Fruit fly (Drosophila melanogaster) whole organism, prepupa: ENCODE results near the gene toe.

Source experiments
- Blimp-1 ChIP-seq: fragments of 200-800 bp; sonication (Bioruptor generic); optimal IDR thresholded peaks from 3 replicates; lab custom pipeline; 2017; ENCODE audit warnings: missing biosample characterization, missing genetic modification characterization, mild to moderate bottlenecking, moderate library complexity, missing genetic modification reagents
- CG10631 ChIP-seq: fragments of 200-800 bp; sonication (Bioruptor generic); optimal IDR thresholded peaks from 2 replicates; lab custom pipeline; 2016; ENCODE audit warnings: missing biosample characterization, missing genetic modification characterization
- CG10669 ChIP-seq: fragments of 200-800 bp; sonication (Bioruptor generic); optimal IDR thresholded peaks from 3 replicates; lab custom pipeline; 2018; ENCODE audit warnings: missing biosample characterization, mild to moderate bottlenecking, missing genetic modification characterization, moderate library complexity
- CG11294 ChIP-seq: fragments of 200-800 bp; sonication (Bioruptor generic); IDR thresholded peaks from 2 replicates; pipeline ENCODE4 v1.3.6; 2022; ENCODE audit warnings: missing biosample characterization, missing genetic modification characterization
- CG11762 ChIP-seq: fragments of 200-800 bp; sonication (Bioruptor generic); optimal IDR thresholded peaks from 3 replicates; lab custom pipeline; 2016; ENCODE audit warnings: missing biosample characterization, missing genetic modification characterization; ENCODE audit not compliant: insufficient read depth
- CG11902 ChIP-seq: fragments of 200-800 bp; sonication (Bioruptor generic); optimal IDR thresholded peaks from 3 replicates; lab custom pipeline; 2016; ENCODE audit warnings: missing biosample characterization, missing genetic modification characterization
- CG1621 ChIP-seq: fragments of 200-800 bp; sonication (Bioruptor generic); optimal IDR thresholded peaks from 3 replicates; lab custom pipeline; 2018; ENCODE audit warnings: missing biosample characterization, mild to moderate bottlenecking, missing genetic modification characterization
- CG16779 ChIP-seq: fragments of 200-800 bp; sonication (Bioruptor generic); optimal IDR thresholded peaks from 3 replicates; lab custom pipeline; 2017; ENCODE audit warnings: missing biosample characterization, mild to moderate bottlenecking, missing genetic modification characterization
- CG3032 ChIP-seq: fragments of 200-800 bp; optimal IDR thresholded peaks from 2 replicates; lab custom pipeline; 2019; ENCODE audit warnings: missing biosample characterization, mild to moderate bottlenecking, missing genetic modification characterization, moderate library complexity
- CG31627 ChIP-seq: fragments of 200-800 bp; sonication (Bioruptor generic); optimal IDR thresholded peaks from 3 replicates; lab custom pipeline; 2016; ENCODE audit warnings: missing biosample characterization, missing genetic modification characterization
- CG32006 ChIP-seq: fragments of 200-800 bp; sonication (Bioruptor generic); optimal IDR thresholded peaks from 3 replicates; lab custom pipeline; 2017; ENCODE audit warnings: missing biosample characterization, mild to moderate bottlenecking, missing genetic modification characterization
- CG3919 ChIP-seq: fragments of 200-800 bp; sonication (Bioruptor generic); optimal IDR thresholded peaks from 3 replicates; lab custom pipeline; 2016; ENCODE audit warnings: missing biosample characterization, missing genetic modification characterization
- CG6163 ChIP-seq: fragments of 200-800 bp; sonication (Bioruptor generic); IDR thresholded peaks from 3 replicates; pipeline ENCODE4 v1.3.6; 2022; ENCODE audit warnings: missing biosample characterization, missing genetic modification characterization
- CG6792 ChIP-seq: fragments of 200-800 bp; sonication (Bioruptor generic); optimal IDR thresholded peaks from 3 replicates; lab custom pipeline; 2016; ENCODE audit warnings: missing biosample characterization, missing genetic modification characterization
- CG6808 ChIP-seq: fragments of 200-800 bp; sonication (Bioruptor generic); optimal IDR thresholded peaks from 3 replicates; lab custom pipeline; 2017; ENCODE audit warnings: missing biosample characterization, missing genetic modification characterization, mild to moderate bottlenecking, moderate library complexity, missing genetic modification reagents
- CG6854 ChIP-seq: fragments of 200-800 bp; sonication (Bioruptor generic); optimal IDR thresholded peaks from 2 replicates; lab custom pipeline; 2017; ENCODE audit warnings: missing biosample characterization, mild to moderate bottlenecking, missing genetic modification characterization
- CG8119 ChIP-seq: fragments of 200-800 bp; sonication (Bioruptor generic); IDR thresholded peaks from 3 replicates; pipeline ENCODE4 v1.3.6; 2022; ENCODE audit warnings: missing biosample characterization, missing genetic modification characterization
- CG8319 ChIP-seq: fragments of 200-800 bp; sonication (Bioruptor generic); optimal IDR thresholded peaks from 3 replicates; lab custom pipeline; 2016; ENCODE audit warnings: missing biosample characterization, missing genetic modification characterization
- CG9139 ChIP-seq: fragments of 200-800 bp; sonication (Bioruptor generic); optimal IDR thresholded peaks from 3 replicates; lab custom pipeline; 2017; ENCODE audit warnings: missing biosample characterization, mild to moderate bottlenecking, missing genetic modification characterization
- Eip75B ChIP-seq: fragments of 200-800 bp; sonication (Bioruptor generic); optimal IDR thresholded peaks from 3 replicates; lab custom pipeline; 2016; ENCODE audit warnings: missing biosample characterization, missing genetic modification characterization
- Eip78C ChIP-seq: fragments of 200-800 bp; sonication (Bioruptor generic); peaks from one replicate; lab custom pipeline; 2016; ENCODE audit warnings: missing biosample characterization, missing genetic modification characterization
- Ets21C ChIP-seq: fragments of 200-800 bp; sonication (Bioruptor generic); optimal IDR thresholded peaks from 3 replicates; lab custom pipeline; 2016; ENCODE audit warnings: missing biosample characterization, missing genetic modification characterization
- Ets96B ChIP-seq: fragments of 200-800 bp; optimal IDR thresholded peaks from 2 replicates; lab custom pipeline; 2019; ENCODE audit warnings: missing biosample characterization, mild to moderate bottlenecking, missing genetic modification characterization, moderate library complexity
- Gug ChIP-seq: fragments of 200-800 bp; sonication (Bioruptor generic); IDR thresholded peaks from 2 replicates; pipeline ENCODE4 v1.3.6; 2022; ENCODE audit warnings: missing biosample characterization, missing genetic modification characterization
- Hr39 ChIP-seq: fragments of 200-800 bp; sonication (Bioruptor generic); optimal IDR thresholded peaks from 2 replicates; lab custom pipeline; 2016; ENCODE audit warnings: missing biosample characterization, missing genetic modification characterization
- Hr4 ChIP-seq: fragments of 200-800 bp; sonication (Bioruptor generic); optimal IDR thresholded peaks from 3 replicates; lab custom pipeline; 2016; ENCODE audit warnings: missing biosample characterization, missing genetic modification characterization
- Lpt ChIP-seq: fragments of 200-800 bp; sonication (Bioruptor generic); optimal IDR thresholded peaks from 3 replicates; lab custom pipeline; 2016; ENCODE audit warnings: missing biosample characterization, missing genetic modification characterization
- Met ChIP-seq: fragments of 200-800 bp; sonication (Bioruptor generic); optimal IDR thresholded peaks from 3 replicates; lab custom pipeline; 2016; ENCODE audit warnings: missing biosample characterization, missing genetic modification characterization
- OdsH ChIP-seq: fragments of 200-800 bp; sonication (Bioruptor generic); optimal IDR thresholded peaks from 3 replicates; lab custom pipeline; 2016; ENCODE audit warnings: missing biosample characterization, missing genetic modification characterization
- Smox ChIP-seq: fragments of 200-800 bp; sonication (Bioruptor generic); optimal IDR thresholded peaks from 3 replicates; lab custom pipeline; 2016; ENCODE audit warnings: missing biosample characterization, missing genetic modification characterization
- Sox102F ChIP-seq: fragments of 200-800 bp; sonication (Bioruptor generic); optimal IDR thresholded peaks from 2 replicates; lab custom pipeline; 2016; ENCODE audit warnings: missing biosample characterization, mild to moderate bottlenecking, missing genetic modification characterization
- Sox14 ChIP-seq: fragments of 200-800 bp; sonication (Bioruptor generic); optimal IDR thresholded peaks from 3 replicates; lab custom pipeline; 2016; ENCODE audit warnings: missing biosample characterization, missing genetic modification characterization
- achi ChIP-seq: fragments of 200-800 bp; sonication (Bioruptor generic); optimal IDR thresholded peaks from 3 replicates; lab custom pipeline; 2016; ENCODE audit warnings: missing biosample characterization, missing genetic modification characterization
- acj6 ChIP-seq: fragments of 200-800 bp; sonication (Bioruptor generic); optimal IDR thresholded peaks from 3 replicates; lab custom pipeline; 2016; ENCODE audit warnings: missing biosample characterization, missing genetic modification characterization
- cyc ChIP-seq: fragments of 200-800 bp; sonication (Bioruptor generic); optimal IDR thresholded peaks from 3 replicates; lab custom pipeline; 2016; ENCODE audit warnings: missing biosample characterization, missing genetic modification characterization
- dac ChIP-seq: fragments of 200-800 bp; sonication (Bioruptor generic); optimal IDR thresholded peaks from 2 replicates; lab custom pipeline; 2017; ENCODE audit warnings: missing biosample characterization, mild to moderate bottlenecking, missing genetic modification characterization
- esn ChIP-seq: fragments of 200-800 bp; sonication (Bioruptor generic); optimal IDR thresholded peaks from 2 replicates; lab custom pipeline; 2016; ENCODE audit warnings: missing biosample characterization, mild to moderate bottlenecking, missing genetic modification characterization, moderate library complexity
- fd59A ChIP-seq: fragments of 200-800 bp; sonication (Bioruptor generic); optimal IDR thresholded peaks from 2 replicates; lab custom pipeline; 2017; ENCODE audit warnings: missing biosample characterization, mild to moderate bottlenecking, missing genetic modification characterization, missing genetic modification reagents
- fd85E ChIP-seq: fragments of 200-800 bp; sonication (Bioruptor generic); optimal IDR thresholded peaks from 3 replicates; lab custom pipeline; 2016; ENCODE audit warnings: missing biosample characterization, missing genetic modification characterization
- fkh ChIP-seq: fragments of 200-800 bp; sonication (Bioruptor generic); optimal IDR thresholded peaks from 3 replicates; lab custom pipeline; 2017; ENCODE audit warnings: missing biosample characterization, mild to moderate bottlenecking, missing genetic modification characterization, moderate library complexity
- lz ChIP-seq: fragments of 200-800 bp; sonication (Bioruptor generic); optimal IDR thresholded peaks from 3 replicates; lab custom pipeline; 2016; ENCODE audit warnings: missing biosample characterization, missing genetic modification characterization
- net ChIP-seq: fragments of 200-800 bp; sonication (Bioruptor generic); optimal IDR thresholded peaks from 3 replicates; lab custom pipeline; 2016; ENCODE audit warnings: missing biosample characterization, missing genetic modification characterization
- pdm3 ChIP-seq: fragments of 200-800 bp; sonication (Bioruptor generic); optimal IDR thresholded peaks from 3 replicates; lab custom pipeline; 2016; ENCODE audit warnings: missing biosample characterization, missing genetic modification characterization
- salr ChIP-seq, 2 experiments: fragments of 200-800 bp; sonication (Bioruptor generic); optimal IDR thresholded peaks; 3 replicates each; lab custom pipeline; 2016 to 2018; ENCODE audit warnings: missing biosample characterization in 2 of 2, missing genetic modification characterization in 2 of 2, mild to moderate bottlenecking in 1 of 2
- spab ChIP-seq: fragments of 200-800 bp; sonication (Bioruptor generic); optimal IDR thresholded peaks from 2 replicates; lab custom pipeline; 2017; ENCODE audit warnings: missing biosample characterization, mild to moderate bottlenecking, missing genetic modification characterization, missing genetic modification reagents
- svp ChIP-seq: fragments of 200-800 bp; sonication (Bioruptor generic); peaks from one replicate; lab custom pipeline; 2016; ENCODE audit warnings: missing biosample characterization, missing genetic modification characterization
- vri ChIP-seq: fragments of 200-800 bp; sonication (Bioruptor generic); optimal IDR thresholded peaks from 3 replicates; lab custom pipeline; 2016; ENCODE audit warnings: missing biosample characterization, mild to moderate bottlenecking, missing genetic modification characterization

The toe gene

DNA sequence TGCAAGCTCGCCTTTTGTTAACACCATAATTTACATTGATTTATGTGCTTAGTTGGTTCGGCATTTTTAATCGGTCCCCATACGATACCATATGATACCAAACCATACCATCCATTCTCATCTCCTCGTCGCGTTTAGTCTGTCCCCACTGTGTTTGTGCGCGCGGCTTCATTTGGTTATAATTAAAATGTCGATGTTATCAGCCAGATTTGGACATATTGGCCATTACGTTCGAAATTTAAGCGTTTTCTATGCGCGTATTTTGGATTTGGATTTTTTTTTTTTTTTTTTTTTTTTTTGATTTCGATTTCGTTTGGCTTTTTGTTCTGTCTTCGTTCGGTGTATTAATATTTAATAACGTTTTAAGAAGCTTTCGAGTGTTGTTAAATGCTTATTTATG, 29.5 kb upstream of the toe start:
- no peak for TF ChIP-seq achi (GFP tag; lab: Kevin White, UChicago)
- TF ChIP-seq spab (GFP tag; lab: Kevin White, UChicago): no peak
- TF ChIP-seq Lpt: no peak
- TF ChIP-seq CG10669 (GFP tag; lab: Kevin White, UChicago): no peak
- no peak for TF ChIP-seq CG6163 (GFP tag; lab: Robert Waterston, UW)
- TF ChIP-seq Gug (GFP tag; lab: Robert Waterston, UW): no peak
- no peak for TF ChIP-seq CG31627 (GFP tag; lab: Kevin White, UChicago)
- no peak for TF ChIP-seq CG6792 (GFP tag; lab: Kevin White, UChicago)
- no peak for TF ChIP-seq CG11294 (GFP tag; lab: Robert Waterston, UW)
- no peak for TF ChIP-seq Hr39 (GFP tag; lab: Kevin White, UChicago)
- TF ChIP-seq Sox14 (GFP tag; lab: Kevin White, UChicago): no peak
- TF ChIP-seq CG8119 (GFP tag; lab: Robert Waterston, UW): no peak
- TF ChIP-seq Sox102F: no peak
- TF ChIP-seq lz: no peak
- no peak for TF ChIP-seq cyc (GFP tag; lab: Kevin White, UChicago)
- no peak for TF ChIP-seq pdm3 (GFP tag; lab: Kevin White, UChicago)
- no peak for TF ChIP-seq CG1621
- no peak for TF ChIP-seq CG16779 (tag; lab: Kevin White, UChicago)

DNA sequence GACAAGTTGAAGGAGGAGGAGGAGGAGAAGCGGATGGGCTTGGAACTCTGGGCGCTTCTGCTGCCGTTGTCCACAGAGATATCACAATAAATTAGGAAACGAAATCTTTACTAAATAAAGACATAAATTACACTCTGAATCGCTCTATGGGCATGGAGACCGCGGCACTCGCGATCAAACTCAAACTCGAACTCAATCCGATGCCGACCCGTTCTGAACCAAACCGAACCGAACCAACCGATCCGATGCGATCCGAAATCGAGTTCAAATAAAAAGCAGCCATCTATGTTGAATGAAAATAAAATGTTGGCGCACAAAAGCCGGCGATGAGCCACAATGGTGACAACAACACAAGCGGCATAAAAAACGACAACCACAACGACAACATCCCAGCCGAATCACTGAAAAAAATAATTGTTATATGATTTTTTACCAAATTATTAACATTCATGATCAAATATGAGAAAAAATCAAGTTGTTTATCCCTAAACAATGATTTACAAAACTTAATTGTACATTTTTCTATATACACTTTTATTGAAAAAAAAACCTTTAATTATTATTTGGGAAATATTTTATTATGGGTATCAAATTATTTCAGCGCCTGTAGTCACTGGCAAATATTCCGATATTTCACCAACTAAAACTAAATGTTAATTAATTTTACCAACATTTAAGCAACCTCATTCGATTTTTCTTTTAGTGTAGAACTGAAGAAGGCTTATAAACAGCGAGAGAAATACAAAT, 24.6 kb upstream of the toe start:
- TF ChIP-seq Met (peak; percentile 70), CG11762 (GFP tag; lab: Kevin White, UChicago) (peak; percentile 52), CG6808 (GFP tag; lab: Kevin White, UChicago) (peak; percentile 71), net (GFP tag; lab: Kevin White, UChicago) (peak; percentile 38), CG3919 (GFP tag; lab: Kevin White, UChicago) (peak; percentile 79), fd59A (GFP tag; lab: Kevin White, UChicago) (peak; percentile 55), CG10631 (GFP tag; lab: Kevin White, UChicago) (peak; percentile 61), Hr4 (GFP tag; lab: Kevin White, UChicago) (peak; percentile 49), Smox (peak; percentile 60), Lpt (peak; percentile 55), svp (peak; percentile 73), salr (GFP tag; optimal IDR thresholded peaks at IDR 0.05; lab: Kevin White, UChicago) (peak in 1 of 2 experiments; percentile 63), CG16779 (tag; lab: Kevin White, UChicago) (no peak), OdsH (peak; percentile 63), Hr39 (GFP tag; lab: Kevin White, UChicago) (peak; percentile 31), Ets96B (tag; lab: Kevin White, UChicago) (peak; percentile 62), Gug (GFP tag; lab: Robert Waterston, UW) (no peak), vri (peak; percentile 10), spab (GFP tag; lab: Kevin White, UChicago) (peak; percentile 51), acj6 (GFP tag; lab: Kevin White, UChicago) (peak; percentile 71), achi (GFP tag; lab: Kevin White, UChicago) (peak; percentile 69), fd85E (GFP tag; lab: Kevin White, UChicago) (no peak), CG6854 (no peak), lz (peak; percentile 40), CG8119 (GFP tag; lab: Robert Waterston, UW) (peak; percentile 27; the same call in 1 of the 3 replicates), CG8319 (GFP tag; lab: Kevin White, UChicago) (peak; percentile 38), Eip75B (GFP tag; lab: Kevin White, UChicago) (peak; percentile 48), Ets21C (GFP tag; lab: Kevin White, UChicago) (peak; percentile 18), CG9139 (GFP tag; lab: Kevin White, UChicago) (peak; percentile 36), Eip78C (GFP tag; lab: Kevin White, UChicago) (peak; percentile 91), CG3032 (peak; percentile 65), CG10669 (GFP tag; lab: Kevin White, UChicago) (peak; percentile 68), cyc (GFP tag; lab: Kevin White, UChicago) (peak; percentile 47), Sox102F (peak; percentile 27), esn (GFP tag; lab: Kevin White, UChicago) (peak; percentile 70), dac (GFP tag; lab: Kevin White, UChicago) (no peak), Sox14 (GFP tag; lab: Kevin White, UChicago) (peak; percentile 50), Blimp-1 (GFP tag; lab: Kevin White, UChicago) (no peak), fkh (GFP tag; lab: Kevin White, UChicago) (peak; percentile 31), CG11902 (peak; percentile 26), CG32006 (GFP tag; lab: Kevin White, UChicago) (peak; percentile 71), CG6792 (GFP tag; lab: Kevin White, UChicago) (peak; percentile 34)
